Fruit fly (Drosophila melanogaster): ENCODE measurements around the gene CG4364.

DNA sequence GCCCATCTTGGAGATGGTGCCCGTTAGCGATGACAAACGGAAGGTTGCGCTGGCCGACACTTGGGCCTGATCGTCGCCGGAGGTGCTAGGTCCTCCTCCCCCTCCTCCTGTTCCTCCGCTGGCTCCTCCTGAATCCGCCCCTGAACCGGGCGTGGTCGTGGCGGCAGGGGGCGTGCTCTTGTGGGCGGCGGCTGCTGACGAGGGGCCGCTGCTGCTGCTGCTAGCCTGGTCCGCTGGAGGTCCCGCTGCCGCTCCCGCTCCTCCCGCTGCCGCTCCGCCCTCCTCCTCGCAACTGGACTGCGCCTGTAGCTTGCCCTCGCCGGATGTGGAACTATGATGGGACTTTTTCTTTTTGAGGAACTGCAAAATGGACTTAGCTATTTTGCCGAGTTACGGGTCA is 13.5 kb downstream of the CG4364 start:
- no peak for TF ChIP-seq psq (optimal IDR thresholded peaks at IDR 0.05)
- TF ChIP-seq Dll (optimal IDR thresholded peaks at IDR 0.05) = no peak
- TF ChIP-seq EcR (GFP tag; optimal IDR thresholded peaks at IDR 0.05) = no peak
- no peak for TF ChIP-seq pan (optimal IDR thresholded peaks at IDR 0.05)
- no peak for TF ChIP-seq CG8478 (optimal IDR thresholded peaks at IDR 0.05)
- TF ChIP-seq usp (GFP tag; optimal IDR thresholded peaks at IDR 0.05) = no peak

Measured in whole organism.